Fruit fly (Drosophila melanogaster): ENCODE data around the gene Usp39.

The Usp39 gene

DNA sequence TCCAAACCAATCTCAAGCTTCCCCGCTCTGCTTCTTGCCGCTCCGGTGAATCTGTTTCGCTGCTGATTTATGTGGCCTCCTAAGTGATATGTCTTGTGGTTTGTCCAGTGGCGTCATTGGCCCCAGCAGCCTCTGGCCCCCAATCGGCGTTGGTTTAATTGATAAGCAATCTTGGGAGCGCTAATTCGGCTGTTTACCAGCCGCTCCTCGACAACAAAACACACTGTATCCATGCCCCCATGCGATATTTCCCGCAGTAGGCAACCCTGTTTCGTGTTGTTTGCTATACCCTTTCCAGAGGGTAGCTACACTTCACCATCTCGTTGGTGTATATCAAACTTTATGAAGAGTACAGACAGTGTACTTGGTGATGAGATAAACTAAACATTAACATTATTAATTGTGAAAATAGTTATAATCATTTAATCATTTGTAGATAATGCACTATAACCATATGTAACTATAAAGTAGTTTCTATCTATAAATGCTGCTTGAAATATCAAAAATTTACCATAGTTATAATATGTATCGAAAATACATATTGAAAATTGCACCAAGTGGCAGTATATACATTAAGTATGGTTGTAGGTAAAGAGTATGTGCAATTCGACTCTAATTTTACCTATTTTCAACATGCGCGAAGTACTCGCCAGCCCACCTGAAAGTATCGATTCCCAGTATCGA lies 9.5 kb upstream of the Usp39 start, which contains the start of gene shop (continued):
- TF ChIP-seq CG12236 (GFP tag; optimal IDR thresholded peaks at IDR 0.05) (no peak), CG7839 (tag; optimal IDR thresholded peaks at IDR 0.05) (peak; percentile 91), Hr78 (GFP tag; optimal IDR thresholded peaks at IDR 0.05) (peak in 1 of 2 experiments; percentile 63), pan (optimal IDR thresholded peaks at IDR 0.05) (no peak), pan (GFP tag; optimal IDR thresholded peaks at IDR 0.05 in 1 of 2, IDR thresholded peaks at IDR 0.05 in 1 of 2) (peak in 1 of 2 experiments; percentile 77), gce (GFP tag; IDR thresholded peaks at IDR 0.05) (0 out of 3 replicates have a peak, but pooled peaks have one; percentile 57), kni (GFP tag; optimal IDR thresholded peaks at IDR 0.05) (peak; percentile 15), Rx (GFP tag; IDR thresholded peaks at IDR 0.05) (no peak), dmrt99B (tag; optimal IDR thresholded peaks at IDR 0.05) (peak; percentile 89), Kr (GFP tag; optimal IDR thresholded peaks at IDR 0.05) (no peak), zen (tag; optimal IDR thresholded peaks at IDR 0.05) (peak; percentile 61), CG15601 (tag; optimal IDR thresholded peaks at IDR 0.05) (peak; percentile 76), Usf (GFP tag; optimal IDR thresholded peaks at IDR 0.05) (peak; percentile 81), CG10366 (GFP tag; IDR thresholded peaks at IDR 0.05) (peak; percentile 67), CG4404 (GFP tag; IDR thresholded peaks at IDR 0.05) (peak; percentile 65), grau (tag; optimal IDR thresholded peaks at IDR 0.05) (peak; percentile 92), rib (GFP tag; IDR thresholded peaks at IDR 0.05) (no peak), stwl (tag; optimal IDR thresholded peaks at IDR 0.05) (no peak), her (GFP tag; optimal IDR thresholded peaks at IDR 0.05) (no peak), ap (GFP tag; IDR thresholded peaks at IDR 0.05) (peak; percentile 40; the same call in 1 of the 2 replicates), CG9876 (GFP tag; optimal IDR thresholded peaks at IDR 0.05) (peak; percentile 49), gsb (GFP tag; IDR thresholded peaks at IDR 0.05) (peak; percentile 59; the same call in 1 of the 2 replicates), H2.0 (GFP tag; IDR thresholded peaks at IDR 0.05) (peak; percentile 63), Vsx1 (GFP tag; optimal IDR thresholded peaks at IDR 0.05) (peak; percentile 69), CG7745 (tag; optimal IDR thresholded peaks at IDR 0.05) (no peak), Camta (GFP tag; optimal IDR thresholded peaks at IDR 0.05) (peak; percentile 63), Bteb2 (GFP tag; optimal IDR thresholded peaks at IDR 0.05) (peak; percentile 76), unc-4 (GFP tag; IDR thresholded peaks at IDR 0.05; ENCODE audit: partially characterized antibody) (peak; percentile 31; the same call in 1 of the 2 replicates), CG17829 (tag; optimal IDR thresholded peaks at IDR 0.05) (peak; percentile 85), cad (GFP tag; optimal IDR thresholded peaks at IDR 0.05) (no peak), CG43689 (GFP tag; IDR thresholded peaks at IDR 0.05) (0 out of 2 replicates have a peak, but pooled peaks have one; percentile 36), p53 (GFP tag; optimal IDR thresholded peaks at IDR 0.05) (no peak), phol (tag; optimal IDR thresholded peaks at IDR 0.05) (peak; percentile 89), CG12769 (tag; optimal IDR thresholded peaks at IDR 0.05) (peak; percentile 89), CG34224 (GFP tag; IDR thresholded peaks at IDR 0.05; ENCODE audit: partially characterized antibody) (peak; percentile 32; the same call in 2 of the 3 replicates), NfI (GFP tag; optimal IDR thresholded peaks at IDR 0.05) (peak; percentile 86), CG10959 (GFP tag; IDR thresholded peaks at IDR 0.05) (peak; percentile 16; the same call in 1 of the 2 replicates), D19A (tag; optimal IDR thresholded peaks at IDR 0.05) (peak; percentile 99), CG11247 (GFP tag; IDR thresholded peaks at IDR 0.05) (peak; percentile 73), CG17612 (GFP tag; IDR thresholded peaks at IDR 0.05) (0 out of 2 replicates have a peak, but pooled peaks have one; percentile 51), croc (GFP tag; conservative IDR thresholded peaks at IDR 0.05) (peak; percentile 50; the same call in 2 of the 3 replicates), CG9932 (GFP tag; IDR thresholded peaks at IDR 0.05) (peak; percentile 73), CG6689 (GFP tag; IDR thresholded peaks at IDR 0.05) (peak; percentile 74), Lpt (GFP tag; optimal IDR thresholded peaks at IDR 0.05) (no peak), MBD-R2 (GFP tag; IDR thresholded peaks at IDR 0.05) (peak; percentile 54; the same call in 1 of the 2 replicates), CG8089 (GFP tag; optimal IDR thresholded peaks at IDR 0.05) (peak; percentile 46), CG8290 (GFP tag; optimal IDR thresholded peaks at IDR 0.05) (peak; percentile 64), CG8290 (tag; optimal IDR thresholded peaks at IDR 0.05) (peak in 1 of 2 experiments; percentile 85), CG7357 (GFP tag; IDR thresholded peaks at IDR 0.05) (peak; percentile 68; the same call in 2 of the 3 replicates), insv (GFP tag; optimal IDR thresholded peaks at IDR 0.05) (peak in 1 of 2 experiments; percentile 51)
